Worm (Caenorhabditis elegans) whole organism, L1 larva: ENCODE measurements around the gene nhr-97.

Experiments
- C04F5.9 ChIP-seq: sonication (generic microtip); optimal IDR thresholded peaks from 2 replicates; lab custom pipeline; 2016; ENCODE audit warnings: missing genetic modification characterization, missing compliant biosample characterization
- C34B4.2 ChIP-seq: sonication (generic microtip); optimal IDR thresholded peaks from 2 replicates; lab custom pipeline; 2017; ENCODE audit warnings: mild to moderate bottlenecking, missing genetic modification characterization, missing compliant biosample characterization
- F16B12.6 ChIP-seq: fragments of 150-350 bp; optimal IDR thresholded peaks from 2 replicates; lab custom pipeline; 2014; ENCODE audit warnings: missing biosample characterization, missing genetic modification characterization
- ama-1 ChIP-seq: fragments of 150-350 bp; optimal IDR thresholded peaks from 2 replicates; lab custom pipeline; 2014
- dsc-1 ChIP-seq: sonication (generic microtip); optimal IDR thresholded peaks from 2 replicates; lab custom pipeline; 2016; ENCODE audit warnings: mild to moderate bottlenecking, missing genetic modification characterization, missing compliant biosample characterization
- efl-1 ChIP-seq, 4 experiments: fragments of 150-350 bp; optimal IDR thresholded peaks in 3 of 4; peaks in 1 of 4; 1 replicate in 1 of 4; 2 replicates in 3 of 4; lab custom pipeline; 2014; ENCODE audit warnings: missing biosample characterization in 2 of 4, missing genetic modification characterization in 2 of 4, missing genetic modification reagents in 2 of 4
- efl-3 ChIP-seq: fragments of 200-800 bp; sonication (Bioruptor generic); optimal IDR thresholded peaks from 2 replicates; lab custom pipeline; 2018; ENCODE audit warnings: mild to moderate bottlenecking, missing genetic modification characterization, missing compliant biosample characterization
- elt-3 ChIP-seq, 6 experiments: fragments of 150-350 bp in 1 of 6; sonication (generic microtip); optimal IDR thresholded peaks; 2 replicates each; lab custom pipeline; 2017 to 2018; ENCODE audit warnings: missing biosample characterization in 6 of 6, missing genetic modification characterization in 6 of 6, inconsistent platforms in 1 of 6
- ets-5 ChIP-seq: fragments of 200-800 bp; sonication (Bioruptor generic); IDR thresholded peaks from 2 replicates; pipeline ENCODE4 v1.3.6; 2022; ENCODE audit warnings: missing genetic modification characterization, missing compliant biosample characterization
- fkh-10 ChIP-seq: sonication (generic microtip); optimal IDR thresholded peaks from 2 replicates; lab custom pipeline; 2017; ENCODE audit warnings: missing biosample characterization, missing genetic modification reagents, missing genetic modification characterization
- fkh-8 ChIP-seq: sonication (generic microtip); optimal IDR thresholded peaks from 2 replicates; lab custom pipeline; 2016; ENCODE audit warnings: mild to moderate bottlenecking, missing genetic modification characterization, missing compliant biosample characterization
- grh-1 ChIP-seq: fragments of 200-800 bp; sonication (Bioruptor generic); IDR thresholded peaks from 2 replicates; pipeline ENCODE4 v1.3.6; 2022; ENCODE audit warnings: missing genetic modification reagents, missing genetic modification characterization, missing compliant biosample characterization
- hlh-17 ChIP-seq: fragments of 200-800 bp; sonication (Bioruptor generic); optimal IDR thresholded peaks from 2 replicates; lab custom pipeline; 2018; ENCODE audit warnings: missing genetic modification characterization, mild to moderate bottlenecking, missing compliant biosample characterization, moderate library complexity, borderline replicate concordance
- hlh-4 ChIP-seq: sonication (generic microtip); optimal IDR thresholded peaks from 2 replicates; lab custom pipeline; 2016; ENCODE audit warnings: mild to moderate bottlenecking, missing genetic modification characterization, missing compliant biosample characterization
- isw-1 ChIP-seq: fragments of 200-800 bp; sonication (Bioruptor generic); IDR thresholded peaks from 2 replicates; pipeline ENCODE4 v1.3.6; 2022; ENCODE audit warnings: missing genetic modification characterization, missing compliant biosample characterization
- jun-1 ChIP-seq: fragments of 150-350 bp; optimal IDR thresholded peaks from 2 replicates; lab custom pipeline; 2014; ENCODE audit warnings: missing biosample characterization, missing genetic modification reagents, missing genetic modification characterization
- lin-15B ChIP-seq: fragments of 150-350 bp; sonication (generic microtip); optimal IDR thresholded peaks from 3 replicates; lab custom pipeline; 2014; ENCODE audit warnings: missing biosample characterization, missing genetic modification characterization
- lin-35 ChIP-seq, 2 experiments: fragments of 150-350 bp; optimal IDR thresholded peaks; 2 replicates each; lab custom pipeline; 2014; ENCODE audit warnings: missing biosample characterization in 2 of 2, missing genetic modification characterization in 2 of 2, missing genetic modification reagents in 2 of 2
- lin-39 ChIP-seq: fragments of 150-350 bp; optimal IDR thresholded peaks from 2 replicates; lab custom pipeline; 2014; ENCODE audit warnings: missing biosample characterization, missing genetic modification reagents, missing genetic modification characterization
- lir-3 ChIP-seq: sonication (generic microtip); optimal IDR thresholded peaks from 2 replicates; lab custom pipeline; 2016; ENCODE audit warnings: mild to moderate bottlenecking, missing genetic modification characterization, moderate library complexity, missing compliant biosample characterization; ENCODE audit not compliant: poor library complexity
- mep-1 ChIP-seq: fragments of 150-350 bp; optimal IDR thresholded peaks from 2 replicates; lab custom pipeline; 2014; ENCODE audit warnings: missing biosample characterization, missing genetic modification characterization
- nhr-11 ChIP-seq: fragments of 150-350 bp; optimal IDR thresholded peaks from 2 replicates; lab custom pipeline; 2014; ENCODE audit warnings: missing biosample characterization, missing genetic modification characterization
- nhr-20 ChIP-seq: sonication (generic microtip); optimal IDR thresholded peaks from 2 replicates; lab custom pipeline; 2016; ENCODE audit warnings: mild to moderate bottlenecking, missing genetic modification characterization, missing compliant biosample characterization
- nhr-237 ChIP-seq: fragments of 150-350 bp; optimal IDR thresholded peaks from 2 replicates; lab custom pipeline; 2014; ENCODE audit warnings: missing biosample characterization, missing genetic modification characterization
- nhr-47 ChIP-seq: sonication (generic microtip); optimal IDR thresholded peaks from 2 replicates; lab custom pipeline; 2016; ENCODE audit warnings: mild to moderate bottlenecking, missing genetic modification characterization, moderate library complexity, missing compliant biosample characterization
- nhr-71 ChIP-seq: sonication (generic microtip); optimal IDR thresholded peaks from 2 replicates; lab custom pipeline; 2016; ENCODE audit warnings: mild to moderate bottlenecking, missing genetic modification characterization, moderate library complexity, missing compliant biosample characterization
- nhr-84 ChIP-seq: sonication (generic microtip); optimal IDR thresholded peaks from 2 replicates; lab custom pipeline; 2017; ENCODE audit warnings: missing biosample characterization, missing genetic modification characterization
- nhr-85 ChIP-seq: sonication (generic microtip); peaks from one replicate; lab custom pipeline; 2016; ENCODE audit warnings: missing genetic modification characterization, inconsistent platforms, missing compliant biosample characterization
- nhr-90 ChIP-seq: sonication (generic microtip); optimal IDR thresholded peaks from 2 replicates; lab custom pipeline; 2016; ENCODE audit warnings: mild to moderate bottlenecking, missing genetic modification characterization, missing compliant biosample characterization; ENCODE audit not compliant: poor library complexity
- pag-3 ChIP-seq: sonication (generic microtip); optimal IDR thresholded peaks from 2 replicates; lab custom pipeline; 2017; ENCODE audit warnings: missing genetic modification characterization, mild to moderate bottlenecking, missing compliant biosample characterization, antibody characterized with exemption, borderline replicate concordance; ENCODE audit not compliant: insufficient read depth
- rnt-1 ChIP-seq: sonication (generic microtip); optimal IDR thresholded peaks from 2 replicates; lab custom pipeline; 2016; ENCODE audit warnings: mild to moderate bottlenecking, missing genetic modification characterization, moderate library complexity, missing compliant biosample characterization
- skn-1 ChIP-seq: fragments of 150-350 bp; optimal IDR thresholded peaks from 2 replicates; lab custom pipeline; 2014; ENCODE audit warnings: missing biosample characterization, missing genetic modification characterization
- snu-23 ChIP-seq: sonication (generic microtip); optimal IDR thresholded peaks from 2 replicates; lab custom pipeline; 2016; ENCODE audit warnings: missing genetic modification characterization, missing compliant biosample characterization
- sox-4 ChIP-seq: sonication (generic microtip); optimal IDR thresholded peaks from 2 replicates; lab custom pipeline; 2016; ENCODE audit warnings: missing genetic modification characterization, missing compliant biosample characterization
- tbx-2 ChIP-seq: sonication (generic microtip); optimal IDR thresholded peaks from 2 replicates; lab custom pipeline; 2016; ENCODE audit warnings: missing genetic modification characterization, missing compliant biosample characterization
- unc-130 ChIP-seq: fragments of 150-350 bp; optimal IDR thresholded peaks from 2 replicates; lab custom pipeline; 2017; ENCODE audit warnings: missing biosample characterization, missing genetic modification characterization, inconsistent platforms
- unc-30 ChIP-seq: sonication (generic microtip); optimal IDR thresholded peaks from 2 replicates; lab custom pipeline; 2017; ENCODE audit warnings: missing biosample characterization, missing genetic modification characterization
- unc-62 ChIP-seq: fragments of 150-350 bp; optimal IDR thresholded peaks from 2 replicates; lab custom pipeline; 2014; ENCODE audit warnings: missing biosample characterization, missing genetic modification reagents, missing genetic modification characterization
- unc-86 ChIP-seq: sonication (generic microtip); optimal IDR thresholded peaks from 2 replicates; lab custom pipeline; 2016; ENCODE audit warnings: missing genetic modification characterization, missing compliant biosample characterization
- vab-15 ChIP-seq: sonication (generic microtip); optimal IDR thresholded peaks from 2 replicates; lab custom pipeline; 2017; ENCODE audit warnings: missing genotype, mild to moderate bottlenecking, missing genetic modification characterization, missing compliant biosample characterization
- xbp-1 ChIP-seq: sonication (generic microtip); optimal IDR thresholded peaks from 2 replicates; lab custom pipeline; 2016; ENCODE audit warnings: missing genetic modification characterization, missing compliant biosample characterization
- zag-1 ChIP-seq: fragments of 150-350 bp; optimal IDR thresholded peaks from 2 replicates; lab custom pipeline; 2014; ENCODE audit warnings: missing biosample characterization, missing genetic modification characterization
- zip-4 ChIP-seq: fragments of 200-800 bp; sonication (Bioruptor generic); optimal IDR thresholded peaks from 2 replicates; lab custom pipeline; 2018; ENCODE audit warnings: mild to moderate bottlenecking, missing genetic modification characterization, moderate library complexity, missing compliant biosample characterization

Gene nhr-97

DNA sequence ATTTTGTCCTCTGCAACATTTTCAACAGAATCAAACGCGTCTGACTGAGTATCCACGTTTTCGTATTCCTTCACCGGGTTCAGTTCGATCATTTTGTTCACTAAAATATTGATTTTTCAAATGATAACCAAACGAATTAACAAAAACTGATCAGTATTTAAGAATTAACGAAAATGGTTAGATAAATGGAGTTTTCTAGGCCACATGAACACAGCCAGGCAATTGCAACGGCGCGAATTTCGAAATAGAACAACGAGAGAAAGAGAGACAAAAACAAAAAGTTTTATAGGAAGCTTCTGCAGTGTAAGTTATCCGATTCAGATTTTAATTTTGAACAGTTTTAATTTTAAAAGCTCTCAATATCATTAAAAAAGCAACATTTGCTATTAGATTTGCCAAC is 20.1 kb downstream of the nhr-97 start, which contains the start of gene sna-2 (continued):
- TF ChIP-seq pag-3 (tag; lab: Kevin White, UChicago) = no peak

DNA sequence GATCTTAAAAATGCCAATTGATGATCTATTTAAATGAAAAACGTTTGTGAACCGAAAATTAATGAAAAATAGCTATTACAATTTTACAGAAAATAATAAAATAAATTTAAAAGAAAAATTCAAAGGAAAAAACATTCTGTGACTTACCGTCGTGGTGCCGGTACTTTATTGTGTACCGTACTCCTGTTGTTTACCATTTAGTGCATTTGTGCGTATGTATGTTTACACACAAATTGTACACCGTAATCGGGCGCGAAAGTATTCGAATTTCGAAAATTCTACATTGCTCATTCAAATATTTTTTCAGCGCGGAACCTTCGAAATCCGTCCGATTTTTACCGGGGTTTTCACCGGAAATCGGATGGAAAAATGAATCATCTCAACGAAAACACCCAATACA is 20.6 kb downstream of the nhr-97 start, which contains the start of gene T13F2.6:
T13F2.6 (plus strand) TSS at position 306 of the 400 bp plus-strand sequence.
- TF ChIP-seq F16B12.6 (tag; lab: Kevin White, UChicago) = no peak
- no peak for TF ChIP-seq sox-4 (tag; lab: Kevin White, UChicago)
- TF ChIP-seq ets-5 (GFP tag; lab: Robert Waterston, UW) = no peak
- TF ChIP-seq nhr-237 (tag; lab: Kevin White, UChicago) = no peak
- TF ChIP-seq unc-86 (tag; lab: Kevin White, UChicago) = no peak
- TF ChIP-seq hlh-4 (tag; lab: Kevin White, UChicago) = no peak
- TF ChIP-seq pag-3 (tag; lab: Kevin White, UChicago) = no peak
- TF ChIP-seq nhr-90 = no peak
- TF ChIP-seq nhr-11 (tag; lab: Kevin White, UChicago) = no peak
- no peak for TF ChIP-seq zip-4 (GFP tag; lab: Kevin White, UChicago)
- TF ChIP-seq lir-3 (tag; lab: Kevin White, UChicago) = no peak
- TF ChIP-seq C04F5.9 = no peak
- no peak for TF ChIP-seq elt-3 (tag; optimal IDR thresholded peaks at IDR 0.05; lab: Kevin White, UChicago)
- no peak for TF ChIP-seq efl-1 (optimal IDR thresholded peaks at IDR 0.05; lab: Kevin White, UChicago)
- no peak for TF ChIP-seq efl-1 (GFP tag; optimal IDR thresholded peaks at IDR 0.05 in 1 of 2; lab: Kevin White, UChicago)
- TF ChIP-seq vab-15 (tag; lab: Kevin White, UChicago) = no peak
- TF ChIP-seq skn-1 = no peak
- no peak for TF ChIP-seq fkh-10 (GFP tag; lab: Kevin White, UChicago)
- no peak for TF ChIP-seq jun-1
- no peak for TF ChIP-seq fkh-8 (tag; lab: Kevin White, UChicago)

- no peak for TF ChIP-seq nhr-47 (tag; lab: Kevin White, UChicago)
- peak; percentile 9 for TF ChIP-seq dsc-1 (tag; lab: Kevin White, UChicago)
- no peak for TF ChIP-seq snu-23 (GFP tag; lab: Kevin White, UChicago)
Observed at ce11 chrIV:9784689-9785088, 27.2 kb downstream of the nhr-97 start, which contains the start of gene sre-4. Gene sre-4 (minus strand): TSS chrIV:9784789.

- TF ChIP-seq grh-1 (GFP tag; lab: Robert Waterston, UW) (no peak), dsc-1 (tag; lab: Kevin White, UChicago) (no peak), vab-15 (tag; lab: Kevin White, UChicago) (no peak), isw-1 (no peak), tbx-2 (tag; lab: Kevin White, UChicago) (no peak), C34B4.2 (tag; lab: Kevin White, UChicago) (no peak), mep-1 (no peak), nhr-85 (tag; lab: Kevin White, UChicago) (no peak), pag-3 (tag; lab: Kevin White, UChicago) (no peak), hlh-17 (GFP tag; lab: Kevin White, UChicago) (no peak), rnt-1 (no peak), unc-30 (tag; lab: Kevin White, UChicago) (no peak), lin-39 (tag; lab: Kevin White, UChicago) (no peak)
- TF ChIP-seq, all 84 proteins: peak for 0
Observed at ce11 chrIV:9789496-9789895, 32.1 kb downstream of the nhr-97 start, which contains the start of gene T13F2.4. Gene T13F2.4 (plus strand): TSS chrIV:9789796.

DNA sequence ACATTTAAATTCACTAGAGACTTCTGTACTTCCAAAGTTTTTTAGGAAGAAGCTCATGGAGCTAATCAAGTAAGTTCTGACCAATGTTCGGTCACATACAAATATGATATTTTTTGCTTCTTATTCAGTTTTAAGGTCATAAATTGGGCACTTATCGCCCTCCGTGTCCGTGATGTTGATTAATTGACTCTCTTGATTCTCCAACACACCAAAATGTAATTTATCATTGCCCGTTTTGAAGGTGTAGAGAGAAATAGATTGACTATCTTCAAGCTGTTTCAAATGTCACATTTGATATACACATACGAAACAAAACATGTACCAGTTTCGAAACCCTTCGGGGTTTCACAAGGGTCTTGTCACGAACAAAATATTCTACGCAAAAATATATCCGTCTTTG is 33.3 kb downstream of the nhr-97 start:
- TF ChIP-seq nhr-71 (tag; lab: Kevin White, UChicago) (peak; percentile 39), unc-30 (tag; lab: Kevin White, UChicago) (no peak), grh-1 (GFP tag; lab: Robert Waterston, UW) (no peak), unc-62 (GFP tag; lab: Kevin White, UChicago) (no peak), unc-130 (tag; lab: Kevin White, UChicago) (no peak), nhr-90 (no peak), hlh-4 (tag; lab: Kevin White, UChicago) (no peak), nhr-47 (tag; lab: Kevin White, UChicago) (no peak), nhr-85 (tag; lab: Kevin White, UChicago) (peak; percentile 86), ama-1 (lab: Kevin White, UChicago) (no peak), zag-1 (tag; lab: Kevin White, UChicago) (no peak), efl-3 (GFP tag; lab: Kevin White, UChicago) (peak; percentile 34), ets-5 (GFP tag; lab: Robert Waterston, UW) (no peak), nhr-20 (tag; lab: Kevin White, UChicago) (peak; percentile 17), rnt-1 (no peak), vab-15 (tag; lab: Kevin White, UChicago) (peak; percentile 66), nhr-84 (tag; lab: Kevin White, UChicago) (no peak), lin-15B (tag; lab: Kevin White, UChicago) (no peak), jun-1 (no peak), lin-35 (GFP tag; optimal IDR thresholded peaks at IDR 0.05; lab: Kevin White, UChicago) (no peak), xbp-1 (tag; lab: Kevin White, UChicago) (no peak)
